Worm (Caenorhabditis elegans) whole organism, late embryonic: ENCODE data around the gene C14B1.2.

Experiments
- C08G9.2 ChIP-seq: sonication (generic microtip); optimal IDR thresholded peaks from 2 replicates; lab custom pipeline; 2016; ENCODE audit warnings: mild to moderate bottlenecking, missing genetic modification characterization, moderate library complexity, missing compliant biosample characterization
- C38D4.7 ChIP-seq: fragments of 200-800 bp; sonication (Bioruptor generic); optimal IDR thresholded peaks from 2 replicates; lab custom pipeline; 2018; ENCODE audit warnings: mild to moderate bottlenecking, missing genetic modification characterization, moderate library complexity, missing compliant biosample characterization
- F13H6.1 ChIP-seq: sonication (generic microtip); optimal IDR thresholded peaks from 2 replicates; lab custom pipeline; 2016; ENCODE audit warnings: missing genetic modification characterization, missing compliant biosample characterization
- T23F11.4 ChIP-seq: fragments of 200-800 bp; sonication (Bioruptor generic); optimal IDR thresholded peaks from 2 replicates; lab custom pipeline; 2018; ENCODE audit warnings: mild to moderate bottlenecking, missing genetic modification characterization, missing compliant biosample characterization
- ceh-14 ChIP-seq: sonication (generic microtip); optimal IDR thresholded peaks from 2 replicates; lab custom pipeline; 2016; ENCODE audit warnings: missing genotype, missing genetic modification characterization, missing compliant biosample characterization
- ceh-18 ChIP-seq: sonication (generic microtip); optimal IDR thresholded peaks from 2 replicates; lab custom pipeline; 2016; ENCODE audit warnings: missing genetic modification characterization, missing compliant biosample characterization
- ceh-19 ChIP-seq: fragments of 200-800 bp; sonication (Bioruptor generic); optimal IDR thresholded peaks from 2 replicates; lab custom pipeline; 2018; ENCODE audit warnings: mild to moderate bottlenecking, missing genetic modification characterization, missing compliant biosample characterization
- ceh-22 ChIP-seq: sonication (generic microtip); optimal IDR thresholded peaks from 2 replicates; lab custom pipeline; 2017; ENCODE audit warnings: missing biosample characterization, missing genetic modification characterization
- ceh-24 ChIP-seq: sonication (generic microtip); optimal IDR thresholded peaks from 2 replicates; lab custom pipeline; 2016; ENCODE audit warnings: mild to moderate bottlenecking, missing genetic modification characterization, missing compliant biosample characterization
- ceh-30 ChIP-seq: fragments of 150-350 bp; optimal IDR thresholded peaks from 2 replicates; lab custom pipeline; 2014; ENCODE audit warnings: missing biosample characterization, missing genetic modification characterization
- ceh-34 ChIP-seq: sonication (generic microtip); optimal IDR thresholded peaks from 2 replicates; lab custom pipeline; 2016; ENCODE audit warnings: mild to moderate bottlenecking, missing genetic modification characterization, missing compliant biosample characterization
- ceh-45 ChIP-seq: fragments of 200-800 bp; sonication (Bioruptor generic); IDR thresholded peaks from 2 replicates; pipeline ENCODE4 v1.3.6; 2022; ENCODE audit warnings: missing genetic modification reagents, missing genetic modification characterization, missing compliant biosample characterization
- ceh-48 ChIP-seq: sonication (generic microtip); optimal IDR thresholded peaks from 2 replicates; lab custom pipeline; 2016; ENCODE audit warnings: missing genetic modification characterization, inconsistent platforms, missing compliant biosample characterization
- ceh-6 ChIP-seq: fragments of 200-800 bp; sonication (Bioruptor generic); optimal IDR thresholded peaks from 2 replicates; lab custom pipeline; 2018; ENCODE audit warnings: mild to moderate bottlenecking, missing genetic modification characterization, missing compliant biosample characterization
- ceh-9 ChIP-seq: sonication (generic microtip); optimal IDR thresholded peaks from 2 replicates; lab custom pipeline; 2016; ENCODE audit warnings: mild to moderate bottlenecking, missing genetic modification characterization, inconsistent platforms, missing compliant biosample characterization
- che-1 ChIP-seq: sonication (generic microtip); optimal IDR thresholded peaks from 2 replicates; lab custom pipeline; 2016; ENCODE audit warnings: mild to moderate bottlenecking, missing genetic modification characterization, missing compliant biosample characterization
- elt-2 ChIP-seq: sonication (generic microtip); optimal IDR thresholded peaks from 2 replicates; lab custom pipeline; 2016; ENCODE audit warnings: missing genetic modification reagents, missing genetic modification characterization, missing compliant biosample characterization
- ets-4 ChIP-seq: sonication (generic microtip); optimal IDR thresholded peaks from 2 replicates; lab custom pipeline; 2016; ENCODE audit warnings: missing genetic modification characterization, missing compliant biosample characterization
- eyg-1 ChIP-seq: sonication (generic microtip); optimal IDR thresholded peaks from 2 replicates; lab custom pipeline; 2016; ENCODE audit warnings: missing genotype, missing genetic modification characterization, missing compliant biosample characterization
- fax-1 ChIP-seq: sonication (generic microtip); optimal IDR thresholded peaks from 2 replicates; lab custom pipeline; 2016; ENCODE audit warnings: missing genotype, missing genetic modification characterization, missing compliant biosample characterization
- fkh-10 ChIP-seq: fragments of 150-350 bp; optimal IDR thresholded peaks from 2 replicates; lab custom pipeline; 2014; ENCODE audit warnings: missing biosample characterization, missing genetic modification reagents, missing genetic modification characterization
- fkh-6 ChIP-seq: sonication (generic microtip); optimal IDR thresholded peaks from 2 replicates; lab custom pipeline; 2016; ENCODE audit warnings: missing genetic modification characterization, missing compliant biosample characterization
- gmeb-2 ChIP-seq: sonication (generic microtip); optimal IDR thresholded peaks from 2 replicates; lab custom pipeline; 2016; ENCODE audit warnings: missing genetic modification characterization, inconsistent platforms, missing compliant biosample characterization
- hlh-13 ChIP-seq: fragments of 200-800 bp; sonication (Bioruptor generic); optimal IDR thresholded peaks from 2 replicates; lab custom pipeline; 2018; ENCODE audit warnings: mild to moderate bottlenecking, missing genetic modification characterization, missing compliant biosample characterization
- hlh-15 ChIP-seq: sonication (generic microtip); optimal IDR thresholded peaks from 2 replicates; lab custom pipeline; 2016; ENCODE audit warnings: missing genetic modification characterization, missing compliant biosample characterization
- hlh-30 ChIP-seq: sonication (generic microtip); optimal IDR thresholded peaks from 2 replicates; lab custom pipeline; 2017; ENCODE audit warnings: antibody characterized with exemption, missing genetic modification characterization, missing compliant biosample characterization; ENCODE audit not compliant: insufficient read depth
- hlh-8 ChIP-seq: sonication (generic microtip); optimal IDR thresholded peaks from 2 replicates; lab custom pipeline; 2016; ENCODE audit warnings: missing genotype, missing genetic modification characterization, missing compliant biosample characterization
- lim-6 ChIP-seq: sonication (generic microtip); optimal IDR thresholded peaks from 2 replicates; lab custom pipeline; 2016; ENCODE audit warnings: missing genetic modification characterization, missing compliant biosample characterization
- lin-11 ChIP-seq: fragments of 200-800 bp; sonication (Bioruptor generic); optimal IDR thresholded peaks from 2 replicates; lab custom pipeline; 2018; ENCODE audit warnings: mild to moderate bottlenecking, missing genetic modification characterization, missing compliant biosample characterization
- nfya-1 ChIP-seq: sonication (generic microtip); optimal IDR thresholded peaks from 2 replicates; lab custom pipeline; 2017; ENCODE audit warnings: missing genetic modification characterization, mild to moderate bottlenecking, missing compliant biosample characterization, antibody characterized with exemption, moderate library complexity
- nhr-11 ChIP-seq: fragments of 150-350 bp; optimal IDR thresholded peaks from 2 replicates; lab custom pipeline; 2014; ENCODE audit warnings: missing biosample characterization, missing genetic modification characterization
- odd-2 ChIP-seq: sonication (generic microtip); optimal IDR thresholded peaks from 2 replicates; lab custom pipeline; 2017; ENCODE audit warnings: antibody characterized with exemption, mild to moderate bottlenecking, missing genetic modification characterization, missing compliant biosample characterization
- pha-2 ChIP-seq: sonication (generic microtip); optimal IDR thresholded peaks from 2 replicates; lab custom pipeline; 2017; ENCODE audit warnings: mild to moderate bottlenecking, missing genetic modification characterization, missing compliant biosample characterization
- pha-4 ChIP-seq: fragments of 150-350 bp; optimal IDR thresholded peaks from 2 replicates; lab custom pipeline; 2018; ENCODE audit warnings: missing biosample characterization, missing genetic modification reagents, missing genetic modification characterization
- pqm-1 ChIP-seq: sonication (generic microtip); optimal IDR thresholded peaks from 2 replicates; lab custom pipeline; 2016; ENCODE audit warnings: missing genetic modification characterization, missing compliant biosample characterization
- pros-1 ChIP-seq: fragments of 150-350 bp; optimal IDR thresholded peaks from 2 replicates; lab custom pipeline; 2014; ENCODE audit warnings: missing biosample characterization, missing genetic modification reagents, missing genetic modification characterization
- sdc-2 ChIP-seq: sonication (generic microtip); optimal IDR thresholded peaks from 2 replicates; lab custom pipeline; 2016; ENCODE audit warnings: missing genotype, missing genetic modification characterization, missing compliant biosample characterization
- sox-2 ChIP-seq: fragments of 200-800 bp; sonication (Bioruptor generic); IDR thresholded peaks from 2 replicates; pipeline ENCODE4 v1.3.6; 2022; ENCODE audit warnings: missing genetic modification reagents, missing genetic modification characterization, missing compliant biosample characterization
- sox-4 ChIP-seq: sonication (generic microtip); optimal IDR thresholded peaks from 2 replicates; lab custom pipeline; 2017; ENCODE audit warnings: mild to moderate bottlenecking, missing genetic modification characterization, inconsistent platforms, missing compliant biosample characterization
- unc-3 ChIP-seq, 2 experiments: fragments of 200-800 bp in 1 of 2; sonication (Bioruptor generic) in 1 of 2; sonication (generic microtip) in 1 of 2; conservative IDR thresholded peaks in 1 of 2; optimal IDR thresholded peaks in 1 of 2; 2 replicates each; pipeline versions ENCODE4 v1.3.6 to Lab custom; 2016 to 2022; ENCODE audit warnings: missing compliant biosample characterization in 2 of 2, missing genetic modification characterization in 2 of 2, missing genetic modification reagents in 1 of 2
- unc-42 ChIP-seq: sonication (generic microtip); optimal IDR thresholded peaks from 2 replicates; lab custom pipeline; 2016; ENCODE audit warnings: missing genotype, missing genetic modification characterization, missing compliant biosample characterization
- unc-86 ChIP-seq: sonication (generic microtip); optimal IDR thresholded peaks from 2 replicates; lab custom pipeline; 2016; ENCODE audit warnings: missing genetic modification characterization, missing compliant biosample characterization
- ztf-16 ChIP-seq: sonication (generic microtip); optimal IDR thresholded peaks from 2 replicates; lab custom pipeline; 2017; ENCODE audit warnings: missing genetic modification characterization, missing compliant biosample characterization

C14B1.2 gene

ce11 chrIII:3664224-3664623 is 37.8 kb upstream of the C14B1.2 start, which contains the start of gene C46F11.4 (continued):
- peak; percentile 82 for TF ChIP-seq C38D4.7
- TF ChIP-seq ceh-19 (GFP tag; lab: Kevin White, UChicago): peak; percentile 89
- peak; percentile 80 for TF ChIP-seq ztf-16 (tag; lab: Kevin White, UChicago)
- peak; percentile 87 for TF ChIP-seq odd-2 (tag; lab: Kevin White, UChicago)
- TF ChIP-seq F13H6.1 (tag; lab: Kevin White, UChicago): peak; percentile 76
- peak; percentile 82 for TF ChIP-seq lin-11 (tag; lab: Kevin White, UChicago)
- TF ChIP-seq ceh-34 (tag; lab: Kevin White, UChicago): peak; percentile 80
- TF ChIP-seq pqm-1 (tag; lab: Kevin White, UChicago): no peak
- TF ChIP-seq unc-42 (tag; lab: Kevin White, UChicago): peak; percentile 34
- peak; percentile 88 for TF ChIP-seq unc-86 (tag; lab: Kevin White, UChicago)
- TF ChIP-seq hlh-13 (GFP tag; lab: Kevin White, UChicago): peak; percentile 66
- TF ChIP-seq ceh-22 (tag; lab: Kevin White, UChicago): peak; percentile 65
- TF ChIP-seq ceh-6 (GFP tag; lab: Kevin White, UChicago): peak; percentile 84
- TF ChIP-seq elt-2 (tag; lab: Kevin White, UChicago): peak; percentile 96
- peak; percentile 23 for TF ChIP-seq ets-4 (tag; lab: Kevin White, UChicago)
- TF ChIP-seq T23F11.4 (GFP tag; lab: Kevin White, UChicago): peak; percentile 72
- TF ChIP-seq ceh-24 (tag; lab: Kevin White, UChicago): peak; percentile 70
- peak; percentile 82 for TF ChIP-seq pha-2 (tag; lab: Kevin White, UChicago)
- TF ChIP-seq sox-2 (GFP tag; lab: Robert Waterston, UW): peak; percentile 54
- peak; percentile 57 for TF ChIP-seq sdc-2 (tag; lab: Kevin White, UChicago)
- peak; percentile 65 for TF ChIP-seq ceh-48
- peak; percentile 77 for TF ChIP-seq fkh-6 (tag; lab: Kevin White, UChicago)
- TF ChIP-seq ceh-30: no peak
- TF ChIP-seq gmeb-2 (tag; lab: Kevin White, UChicago): peak; percentile 88
- peak; percentile 82 for TF ChIP-seq hlh-15 (tag; lab: Kevin White, UChicago)
- no peak for TF ChIP-seq nhr-11 (tag; lab: Kevin White, UChicago)
- TF ChIP-seq unc-3 (GFP tag; conservative IDR thresholded peaks at IDR 0.05; lab: Robert Waterston, UW): peak; percentile 83
- peak; percentile 84 for TF ChIP-seq unc-3 (tag; optimal IDR thresholded peaks at IDR 0.05; lab: Kevin White, UChicago)
- peak; percentile 92 for TF ChIP-seq ceh-14 (tag; lab: Kevin White, UChicago)
- TF ChIP-seq C08G9.2: peak; percentile 70
- peak; percentile 78 for TF ChIP-seq che-1
- TF ChIP-seq hlh-8 (tag; lab: Kevin White, UChicago): peak; percentile 92
- TF ChIP-seq eyg-1 (tag; lab: Kevin White, UChicago): peak; percentile 56
- TF ChIP-seq pha-4: no peak
- TF ChIP-seq fax-1: peak; percentile 91
- TF ChIP-seq ceh-45: peak; percentile 81
- no peak for TF ChIP-seq ceh-9 (tag; lab: Kevin White, UChicago)
- peak; percentile 11 for TF ChIP-seq ceh-18
- TF ChIP-seq hlh-30: no peak
- TF ChIP-seq lim-6 (tag; lab: Kevin White, UChicago): peak; percentile 1
- TF ChIP-seq pros-1 (tag; lab: Kevin White, UChicago): no peak
- TF ChIP-seq fkh-10 (GFP tag; lab: Kevin White, UChicago): peak; percentile 30
- peak; percentile 85 for TF ChIP-seq nfya-1 (tag; lab: Kevin White, UChicago)
- TF ChIP-seq sox-4: peak; percentile 87
